Fruit fly (Drosophila melanogaster) whole organism, embryonic: ENCODE measurements around the gene gry.
A peak's percentile ranks its signal among the peaks of the same experiment; 100 is the strongest.

ENCODE experiments used
- Asciz ChIP-seq: fragments of 200-800 bp; sonication (Bioruptor generic); optimal IDR thresholded peaks from 2 replicates; lab custom pipeline; 2017; ENCODE audit warnings: missing biosample characterization, mild to moderate bottlenecking, missing genetic modification characterization, missing genetic modification reagents
- B-H2 ChIP-seq: fragments of 200-800 bp; sonication (Bioruptor generic); optimal IDR thresholded peaks from 2 replicates; lab custom pipeline; 2018; ENCODE audit warnings: missing biosample characterization, mild to moderate bottlenecking, missing genetic modification characterization
- CG10209 ChIP-seq: fragments of 200-800 bp; sonication (Bioruptor generic); optimal IDR thresholded peaks from 3 replicates; lab custom pipeline; 2017; ENCODE audit warnings: missing biosample characterization, mild to moderate bottlenecking, missing genetic modification characterization, missing genetic modification reagents
- CG10274 ChIP-seq: fragments of 200-800 bp; sonication (Bioruptor generic); optimal IDR thresholded peaks from 3 replicates; lab custom pipeline; 2017; ENCODE audit warnings: missing biosample characterization, mild to moderate bottlenecking, missing genetic modification characterization
- CG10543 ChIP-seq: fragments of 200-800 bp; sonication (Bioruptor generic); optimal IDR thresholded peaks from 3 replicates; lab custom pipeline; 2017; ENCODE audit warnings: missing biosample characterization, mild to moderate bottlenecking, missing genetic modification characterization, moderate library complexity
- CG10654 ChIP-seq: fragments of 200-800 bp; sonication (Bioruptor generic); optimal IDR thresholded peaks from 2 replicates; lab custom pipeline; 2016; ENCODE audit warnings: missing biosample characterization, missing genetic modification characterization
- CG10959 ChIP-seq: fragments of 200-800 bp; sonication (Bioruptor generic); IDR thresholded peaks from 2 replicates; pipeline ENCODE4 v1.3.6; 2022; ENCODE audit warnings: missing biosample characterization, missing genetic modification characterization
- CG11247 ChIP-seq: fragments of 200-800 bp; sonication (Bioruptor generic); IDR thresholded peaks from 2 replicates; pipeline ENCODE4 v1.3.6; 2022; ENCODE audit warnings: missing biosample characterization, missing genetic modification characterization
- CG11398 ChIP-seq: fragments of 200-800 bp; sonication (Bioruptor generic); optimal IDR thresholded peaks from 2 replicates; lab custom pipeline; 2016; ENCODE audit warnings: missing biosample characterization, missing genetic modification characterization
- CG11456 ChIP-seq: fragments of 200-800 bp; sonication (Bioruptor generic); IDR thresholded peaks from 3 replicates; pipeline ENCODE4 v1.3.6; 2022; ENCODE audit warnings: missing biosample characterization, missing genetic modification characterization
- CG1602 ChIP-seq: fragments of 200-800 bp; sonication (Bioruptor generic); optimal IDR thresholded peaks from 3 replicates; lab custom pipeline; 2016; ENCODE audit warnings: missing biosample characterization, missing genetic modification characterization
- CG18619 ChIP-seq: fragments of 200-800 bp; sonication (Bioruptor generic); optimal IDR thresholded peaks from 3 replicates; lab custom pipeline; 2017; ENCODE audit warnings: missing biosample characterization, mild to moderate bottlenecking, missing genetic modification characterization
- CG2199 ChIP-seq: fragments of 200-800 bp; sonication (Bioruptor generic); IDR thresholded peaks from 3 replicates; pipeline ENCODE4 v1.3.6; 2022; ENCODE audit warnings: missing biosample characterization, missing genetic modification characterization
- CG34376 ChIP-seq: fragments of 200-800 bp; sonication (Bioruptor generic); optimal IDR thresholded peaks from 2 replicates; lab custom pipeline; 2018; ENCODE audit warnings: missing biosample characterization, mild to moderate bottlenecking, missing genetic modification characterization
- CG3995 ChIP-seq: fragments of 200-800 bp; sonication (Bioruptor generic); optimal IDR thresholded peaks from 3 replicates; lab custom pipeline; 2016; ENCODE audit warnings: missing biosample characterization, missing genetic modification characterization
- CG43689 ChIP-seq: fragments of 200-800 bp; sonication (Bioruptor generic); IDR thresholded peaks from 2 replicates; pipeline ENCODE4 v1.3.6; 2022; ENCODE audit warnings: missing biosample characterization, missing genetic modification characterization
- CG5245 ChIP-seq: fragments of 200-800 bp; sonication (Bioruptor generic); optimal IDR thresholded peaks from 3 replicates; lab custom pipeline; 2016; ENCODE audit warnings: missing biosample characterization, missing genetic modification characterization
- CG5953 ChIP-seq: fragments of 200-800 bp; sonication (Bioruptor generic); IDR thresholded peaks from 2 replicates; pipeline ENCODE4 v1.3.6; 2022; ENCODE audit warnings: missing biosample characterization, missing genetic modification characterization
- CG6175 ChIP-seq: fragments of 200-800 bp; sonication (Bioruptor generic); IDR thresholded peaks from 3 replicates; pipeline ENCODE4 v1.3.6; 2022; ENCODE audit warnings: missing biosample characterization, missing genetic modification characterization
- CG7786 ChIP-seq: fragments of 200-800 bp; sonication (Bioruptor generic); optimal IDR thresholded peaks from 2 replicates; lab custom pipeline; 2016; ENCODE audit warnings: missing biosample characterization, missing genetic modification characterization
- CG8089 ChIP-seq: fragments of 200-800 bp; sonication (Bioruptor generic); optimal IDR thresholded peaks from 3 replicates; lab custom pipeline; 2016; ENCODE audit warnings: missing biosample characterization, missing genetic modification characterization
- CG8765 ChIP-seq: fragments of 200-800 bp; sonication (Bioruptor generic); IDR thresholded peaks from 2 replicates; pipeline ENCODE4 v1.3.6; 2022; ENCODE audit warnings: missing biosample characterization, missing genetic modification characterization
- CrebB ChIP-seq: fragments of 200-800 bp; sonication (Bioruptor generic); optimal IDR thresholded peaks from 3 replicates; lab custom pipeline; 2018; ENCODE audit warnings: missing biosample characterization, mild to moderate bottlenecking, missing genetic modification characterization
- Gug ChIP-seq: fragments of 200-800 bp; sonication (Bioruptor generic); IDR thresholded peaks from 4 replicates; pipeline ENCODE4 v1.3.6; 2022; ENCODE audit warnings: missing biosample characterization, missing genetic modification characterization
- HHEX ChIP-seq: fragments of 200-800 bp; sonication (Bioruptor generic); optimal IDR thresholded peaks from 3 replicates; lab custom pipeline; 2017; ENCODE audit warnings: missing biosample characterization, mild to moderate bottlenecking, missing genetic modification characterization, missing genetic modification reagents
- HLH54F ChIP-seq: fragments of 200-800 bp; sonication (Bioruptor generic); optimal IDR thresholded peaks from 3 replicates; lab custom pipeline; 2016; ENCODE audit warnings: missing biosample characterization, missing genetic modification characterization
- HmgZ ChIP-seq: fragments of 200-800 bp; sonication (Bioruptor generic); optimal IDR thresholded peaks from 2 replicates; lab custom pipeline; 2018; ENCODE audit warnings: missing biosample characterization, mild to moderate bottlenecking, missing genetic modification characterization
- Hsf ChIP-seq: fragments of 200-800 bp; sonication (Bioruptor generic); optimal IDR thresholded peaks from 3 replicates; lab custom pipeline; 2016; ENCODE audit warnings: missing biosample characterization, missing genetic modification characterization
- MBD-R2 ChIP-seq: fragments of 200-800 bp; sonication (Bioruptor generic); IDR thresholded peaks from 2 replicates; pipeline ENCODE4 v1.3.6; 2022; ENCODE audit warnings: missing biosample characterization, missing genetic modification characterization
- Max ChIP-seq: fragments of 200-800 bp; sonication (Bioruptor generic); optimal IDR thresholded peaks from 2 replicates; lab custom pipeline; 2016; ENCODE audit warnings: missing biosample characterization, mild to moderate bottlenecking, missing genetic modification characterization
- NK7.1 ChIP-seq: fragments of 200-800 bp; sonication (Bioruptor generic); optimal IDR thresholded peaks from 3 replicates; lab custom pipeline; 2016; ENCODE audit warnings: missing biosample characterization, missing genetic modification characterization
- Nf-YA ChIP-seq: fragments of 200-800 bp; sonication (Bioruptor generic); IDR thresholded peaks from 2 replicates; pipeline ENCODE4 v1.3.6; 2022; ENCODE audit warnings: missing biosample characterization, missing genetic modification characterization
- Sox100B ChIP-seq: fragments of 200-800 bp; sonication (Bioruptor generic); optimal IDR thresholded peaks from 3 replicates; lab custom pipeline; 2018; ENCODE audit warnings: missing biosample characterization, mild to moderate bottlenecking, missing genetic modification characterization
- Sry-δ ChIP-seq: fragments of 200-800 bp; sonication (Bioruptor generic); optimal IDR thresholded peaks from 2 replicates; lab custom pipeline; 2016; ENCODE audit warnings: missing biosample characterization, missing genetic modification characterization
- Tbp ChIP-seq: fragments of >200 bp; optimal IDR thresholded peaks from 2 replicates; lab custom pipeline; 2018; ENCODE audit warnings: missing biosample characterization, missing genetic modification characterization
- chinmo ChIP-seq: fragments of 200-800 bp; sonication (Bioruptor generic); IDR thresholded peaks from 4 replicates; pipeline ENCODE4 v1.3.6; 2022; ENCODE audit warnings: missing biosample characterization, missing genetic modification characterization; ENCODE audit not compliant: partially characterized antibody
- dan ChIP-seq: fragments of 200-800 bp; sonication (Bioruptor generic); IDR thresholded peaks from 2 replicates; pipeline ENCODE4 v1.3.6; 2022; ENCODE audit warnings: missing biosample characterization, missing genetic modification characterization
- dm ChIP-seq: fragments of 200-800 bp; sonication (Bioruptor generic); optimal IDR thresholded peaks from 3 replicates; lab custom pipeline; 2016; ENCODE audit warnings: missing biosample characterization, missing genetic modification characterization
- dysf ChIP-seq: fragments of 200-800 bp; sonication (Bioruptor generic); IDR thresholded peaks from 3 replicates; pipeline ENCODE4 v1.3.6; 2022; ENCODE audit warnings: missing biosample characterization, missing genetic modification characterization
- ems ChIP-seq: fragments of 200-800 bp; sonication (Bioruptor generic); optimal IDR thresholded peaks from 3 replicates; lab custom pipeline; 2016; ENCODE audit warnings: missing biosample characterization, missing genetic modification characterization
- grau ChIP-seq: fragments of 200-800 bp; optimal IDR thresholded peaks from 3 replicates; lab custom pipeline; 2019; ENCODE audit warnings: missing biosample characterization, mild to moderate bottlenecking, missing genetic modification characterization, moderate library complexity
- ham ChIP-seq: fragments of 200-800 bp; sonication (Bioruptor generic); IDR thresholded peaks from 2 replicates; pipeline ENCODE4 v1.3.6; 2022; ENCODE audit warnings: missing biosample characterization, missing genetic modification characterization
- jigr1 ChIP-seq: fragments of 200-800 bp; sonication (Bioruptor generic); IDR thresholded peaks from 3 replicates; pipeline ENCODE4 v1.3.6; 2022; ENCODE audit warnings: missing biosample characterization, missing genetic modification characterization
- knrl ChIP-seq: fragments of 200-800 bp; sonication (Bioruptor generic); IDR thresholded peaks from 3 replicates; pipeline ENCODE4 v1.3.6; 2022; ENCODE audit warnings: missing biosample characterization, missing genetic modification characterization; ENCODE audit not compliant: partially characterized antibody
- rib ChIP-seq: fragments of 200-800 bp; sonication (Bioruptor generic); IDR thresholded peaks from 2 replicates; pipeline ENCODE4 v1.3.6; 2022; ENCODE audit warnings: missing biosample characterization, missing genetic modification characterization
- salm ChIP-seq: fragments of 200-800 bp; sonication (Bioruptor generic); optimal IDR thresholded peaks from 2 replicates; lab custom pipeline; 2018; ENCODE audit warnings: missing biosample characterization, mild to moderate bottlenecking, missing genetic modification characterization
- sna ChIP-seq: fragments of 200-800 bp; sonication (Bioruptor generic); IDR thresholded peaks from 2 replicates; pipeline ENCODE4 v1.3.6; 2022; ENCODE audit warnings: missing biosample characterization, missing genetic modification characterization; ENCODE audit not compliant: partially characterized antibody
- sob ChIP-seq: fragments of 200-800 bp; sonication (Bioruptor generic); IDR thresholded peaks from 2 replicates; pipeline ENCODE4 v1.3.6; 2022; ENCODE audit warnings: missing biosample characterization, missing genetic modification characterization
- ssp ChIP-seq: fragments of 200-800 bp; sonication (Bioruptor generic); IDR thresholded peaks from 2 replicates; pipeline ENCODE4 v1.3.6; 2022; ENCODE audit warnings: missing biosample characterization, missing genetic modification characterization
- sug ChIP-seq: fragments of 200-800 bp; optimal IDR thresholded peaks from 2 replicates; lab custom pipeline; 2019; ENCODE audit warnings: missing biosample characterization, mild to moderate bottlenecking, missing genetic modification characterization, moderate library complexity
- unpg ChIP-seq: fragments of 200-800 bp; sonication (Bioruptor generic); optimal IDR thresholded peaks from 3 replicates; lab custom pipeline; 2018; ENCODE audit warnings: missing biosample characterization, mild to moderate bottlenecking, missing genetic modification characterization, moderate library complexity
- zf30C ChIP-seq: fragments of 200-800 bp; sonication (Bioruptor generic); optimal IDR thresholded peaks from 3 replicates; lab custom pipeline; 2018; ENCODE audit warnings: missing biosample characterization, mild to moderate bottlenecking, missing genetic modification characterization
- zfh2 ChIP-seq: fragments of 200-800 bp; sonication (Bioruptor generic); optimal IDR thresholded peaks from 2 replicates; lab custom pipeline; 2016; ENCODE audit warnings: missing biosample characterization, missing genetic modification characterization

The gry gene

DNA sequence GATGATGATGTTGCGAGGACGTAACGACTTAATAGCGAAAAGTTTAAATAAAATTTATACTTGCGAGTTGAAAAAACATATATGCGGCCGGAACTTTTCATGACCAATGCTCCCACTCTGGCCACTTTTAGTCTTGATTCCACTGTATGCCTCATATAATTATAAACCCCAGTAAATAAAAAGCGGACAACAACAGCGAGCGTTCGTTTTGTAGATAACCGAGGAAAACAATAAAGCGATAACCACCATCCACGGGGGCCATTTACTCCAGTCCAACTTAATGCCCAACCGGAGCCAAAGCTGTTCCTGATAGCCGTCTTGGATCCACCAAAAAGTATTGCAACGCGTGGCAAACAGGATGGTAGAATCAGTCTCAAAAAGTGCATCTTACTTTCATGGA, 37.4 kb downstream of the gry start:
- TF ChIP-seq dm (GFP tag; lab: Kevin White, UChicago) = no peak
- TF ChIP-seq jigr1 (GFP tag; lab: Robert Waterston, UW) = no peak
- no peak for TF ChIP-seq HHEX (GFP tag; lab: Kevin White, UChicago)
- TF ChIP-seq zfh2 (GFP tag; lab: Kevin White, UChicago) = no peak
- no peak for TF ChIP-seq CG43689 (GFP tag; lab: Robert Waterston, UW)
- TF ChIP-seq Hsf = no peak
- no peak for TF ChIP-seq Asciz (GFP tag; lab: Kevin White, UChicago)
- no peak for TF ChIP-seq salm
- no peak for TF ChIP-seq CG10274 (GFP tag; lab: Kevin White, UChicago)
- peak; percentile 91 for TF ChIP-seq sug (tag; lab: Kevin White, UChicago)
- TF ChIP-seq Sry-δ (GFP tag; lab: Kevin White, UChicago) = no peak
- TF ChIP-seq CG10654 (GFP tag; lab: Kevin White, UChicago) = no peak
- TF ChIP-seq HLH54F (GFP tag; lab: Kevin White, UChicago) = no peak
- TF ChIP-seq CG7786 (GFP tag; lab: Kevin White, UChicago) = no peak
- TF ChIP-seq CG5953 = no peak
- no peak for TF ChIP-seq CG10959 (GFP tag; lab: Robert Waterston, UW)
- TF ChIP-seq CG10209 = no peak
- TF ChIP-seq CG18619 (GFP tag; lab: Kevin White, UChicago) = no peak
- no peak for TF ChIP-seq CG1602 (GFP tag; lab: Kevin White, UChicago)
- TF ChIP-seq chinmo (GFP tag; lab: Robert Waterston, UW) = no peak
- TF ChIP-seq zf30C (GFP tag; lab: Kevin White, UChicago) = no peak
- TF ChIP-seq Sox100B (GFP tag; lab: Kevin White, UChicago) = no peak
- no peak for TF ChIP-seq knrl
- TF ChIP-seq CG11456 (GFP tag; lab: Robert Waterston, UW) = no peak
- TF ChIP-seq unpg = no peak
- TF ChIP-seq Tbp (GFP tag; lab: Kevin White, UChicago) = no peak
- TF ChIP-seq NK7.1 (GFP tag; lab: Kevin White, UChicago) = no peak
- TF ChIP-seq CG10543 (GFP tag; lab: Kevin White, UChicago) = peak; percentile 8
- no peak for TF ChIP-seq MBD-R2 (GFP tag; lab: Robert Waterston, UW)
- peak; percentile 6 for TF ChIP-seq CG34376 (GFP tag; lab: Kevin White, UChicago)
- no peak for TF ChIP-seq ham (GFP tag; lab: Robert Waterston, UW)
- TF ChIP-seq ems (GFP tag; lab: Kevin White, UChicago) = no peak
- TF ChIP-seq Gug (GFP tag; lab: Robert Waterston, UW) = no peak
- TF ChIP-seq CG3995 = no peak
- no peak for TF ChIP-seq Nf-YA
- TF ChIP-seq B-H2 (GFP tag; lab: Kevin White, UChicago) = peak; percentile 31
- no peak for TF ChIP-seq ssp (GFP tag; lab: Robert Waterston, UW)
- TF ChIP-seq CG8765 (GFP tag; lab: Robert Waterston, UW) = no peak
- TF ChIP-seq CG2199 = peak; percentile 64; the same call in 1 of the 3 replicates
- no peak for TF ChIP-seq CG11247
- no peak for TF ChIP-seq dan
- TF ChIP-seq sna (GFP tag; lab: Robert Waterston, UW) = no peak
- no peak for TF ChIP-seq dysf (GFP tag; lab: Robert Waterston, UW)
- peak; percentile 4 for TF ChIP-seq grau (tag; lab: Kevin White, UChicago)
- TF ChIP-seq CG5245 (GFP tag; lab: Kevin White, UChicago) = no peak
- TF ChIP-seq sob (GFP tag; lab: Robert Waterston, UW) = peak; percentile 25; the same call in 1 of the 2 replicates
- no peak for TF ChIP-seq rib (GFP tag; lab: Robert Waterston, UW)
- TF ChIP-seq Max = no peak
- TF ChIP-seq CG11398 (GFP tag; lab: Kevin White, UChicago) = no peak
- no peak for TF ChIP-seq HmgZ (tag; lab: Kevin White, UChicago)
- no peak for TF ChIP-seq CG8089 (GFP tag; lab: Kevin White, UChicago)
- no peak for TF ChIP-seq CG6175 (GFP tag; lab: Robert Waterston, UW)
- no peak for TF ChIP-seq CrebB (tag; lab: Kevin White, UChicago)
